Worm (Caenorhabditis elegans): ENCODE results near the gene D1054.10.

ce11 chrV:10832862-10833261, 40.2 kb upstream of the D1054.10 start:
- TF ChIP-seq nhr-237 (tag; optimal IDR thresholded peaks at IDR 0.05) (no peak), blmp-1 (tag; optimal IDR thresholded peaks at IDR 0.05) (no peak), ztf-11 (tag; optimal IDR thresholded peaks at IDR 0.05) (no peak), lin-32 (GFP tag; optimal IDR thresholded peaks at IDR 0.05) (no peak), zip-8 (tag; optimal IDR thresholded peaks at IDR 0.05) (no peak), flh-1 (GFP tag; optimal IDR thresholded peaks at IDR 0.05) (no peak), nhr-28 (tag; optimal IDR thresholded peaks at IDR 0.05) (no peak)
